Worm (Caenorhabditis elegans) whole organism, L4 larva: ENCODE measurements around the gene grl-18.

Experiments used
- F44E2.7 ChIP-seq: fragments of 200-800 bp; sonication (Bioruptor generic); IDR thresholded peaks from 2 replicates; pipeline ENCODE4 v2.1.2; 2022; ENCODE audit warnings: missing genetic modification characterization, missing compliant biosample characterization
- T26A8.4 ChIP-seq: fragments of 200-800 bp; sonication (Bioruptor generic); IDR thresholded peaks from 2 replicates; pipeline ENCODE4 v1.3.6; 2022; ENCODE audit warnings: missing genetic modification characterization, missing compliant biosample characterization
- ama-1 ChIP-seq: fragments of 150-350 bp; optimal IDR thresholded peaks from 2 replicates; lab custom pipeline; 2014; ENCODE audit warnings: inconsistent platforms, mixed read lengths
- mep-1 ChIP-seq: fragments of 150-350 bp; sonication (generic microtip); optimal IDR thresholded peaks from 3 replicates; lab custom pipeline; 2014; ENCODE audit warnings: missing biosample characterization, missing genetic modification characterization

DNA sequence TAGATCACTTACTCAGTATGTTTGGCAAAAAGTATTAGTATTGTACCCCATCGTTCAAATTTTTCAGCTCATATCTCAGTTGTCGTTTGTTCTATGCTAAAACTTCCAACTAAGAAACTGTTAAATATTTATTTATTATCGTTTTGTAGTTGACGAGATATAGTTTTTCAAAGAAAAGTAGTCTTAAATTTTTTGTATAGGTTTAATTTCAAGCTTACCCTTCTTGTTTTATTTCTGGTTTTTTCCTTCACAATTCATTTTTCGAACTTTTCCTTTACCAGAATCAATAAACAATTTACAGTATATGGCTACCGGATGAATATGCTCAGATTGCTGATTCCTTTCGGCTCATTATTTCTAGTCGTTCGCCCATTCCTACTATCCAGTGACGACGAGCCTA, 42.8 kb downstream of the grl-18 start, which contains the start of gene F08F3.1:
- no peak for TF ChIP-seq ama-1
- no peak for TF ChIP-seq T26A8.4 (GFP tag; lab: Robert Waterston, UW)
- no peak for TF ChIP-seq mep-1 (tag; lab: Kevin White, UChicago)
- no peak for TF ChIP-seq F44E2.7 (GFP tag; lab: Robert Waterston, UW)
